Worm (Caenorhabditis elegans) whole organism, mixed stage, embryonic: Measurements from ENCODE around the gene lmbr-1.

Experiments
- bed-3 ChIP-seq: fragments of 200-800 bp; sonication (Bioruptor generic); optimal IDR thresholded peaks from 3 replicates; lab custom pipeline; 2018; ENCODE audit warnings: mild to moderate bottlenecking, missing genetic modification characterization, moderate library complexity, missing compliant biosample characterization
- ceh-83 ChIP-seq: fragments of 200-800 bp; sonication (Bioruptor generic); optimal IDR thresholded peaks from 2 replicates; lab custom pipeline; 2018; ENCODE audit warnings: mild to moderate bottlenecking, missing genetic modification characterization, missing compliant biosample characterization
- ces-1 ChIP-seq: fragments of 150-350 bp; optimal IDR thresholded peaks from 2 replicates; lab custom pipeline; 2014; ENCODE audit warnings: missing biosample characterization, missing genetic modification reagents, missing genetic modification characterization
- elt-3 ChIP-seq: fragments of 150-350 bp; optimal IDR thresholded peaks from 2 replicates; lab custom pipeline; 2014; ENCODE audit warnings: missing biosample characterization, missing genetic modification characterization
- flh-1 ChIP-seq: fragments of 200-800 bp; sonication (Bioruptor generic); optimal IDR thresholded peaks from 2 replicates; lab custom pipeline; 2018; ENCODE audit warnings: mild to moderate bottlenecking, missing genetic modification characterization, moderate library complexity, missing compliant biosample characterization
- lin-32 ChIP-seq: fragments of 200-800 bp; sonication (Bioruptor generic); optimal IDR thresholded peaks from 2 replicates; lab custom pipeline; 2018; ENCODE audit warnings: mild to moderate bottlenecking, missing genetic modification characterization, missing compliant biosample characterization
- mab-5 ChIP-seq: fragments of 150-350 bp; optimal IDR thresholded peaks from 2 replicates; lab custom pipeline; 2014; ENCODE audit warnings: missing biosample characterization, missing genetic modification characterization
- nhr-12 ChIP-seq: fragments of 150-350 bp; optimal IDR thresholded peaks from 2 replicates; lab custom pipeline; 2014; ENCODE audit warnings: missing biosample characterization, missing genetic modification characterization
- nhr-237 ChIP-seq: fragments of 150-350 bp; optimal IDR thresholded peaks from 2 replicates; lab custom pipeline; 2014; ENCODE audit warnings: missing biosample characterization, missing genetic modification characterization
- nhr-28 ChIP-seq: fragments of 150-350 bp; optimal IDR thresholded peaks from 2 replicates; lab custom pipeline; 2014; ENCODE audit warnings: missing biosample characterization, missing genetic modification characterization
- pha-4 ChIP-seq: fragments of 150-350 bp; optimal IDR thresholded peaks from 2 replicates; lab custom pipeline; 2018; ENCODE audit warnings: missing biosample characterization, missing genetic modification reagents, missing genetic modification characterization
- snpc-4 ChIP-seq: fragments of 150-350 bp; optimal IDR thresholded peaks from 2 replicates; lab custom pipeline; 2014; ENCODE audit warnings: missing biosample characterization, missing genetic modification characterization
- sptf-1 ChIP-seq: sonication (generic microtip); optimal IDR thresholded peaks from 2 replicates; lab custom pipeline; 2017; ENCODE audit warnings: mild to moderate bottlenecking, missing genetic modification characterization, moderate library complexity, missing compliant biosample characterization
- unc-39 ChIP-seq: fragments of 150-350 bp; optimal IDR thresholded peaks from 2 replicates; lab custom pipeline; 2014; ENCODE audit warnings: missing biosample characterization, missing genetic modification characterization

ce11 chrIII:8401887-8402286 lies 29.8 kb downstream of the lmbr-1 start, which contains the start of gene lap-1:
- TF ChIP-seq elt-3 (tag; lab: Kevin White, UChicago) = no peak
- no peak for TF ChIP-seq snpc-4 (tag; lab: Kevin White, UChicago)
- TF ChIP-seq sptf-1 = no peak
- no peak for TF ChIP-seq ceh-83 (GFP tag; lab: Kevin White, UChicago)
- TF ChIP-seq nhr-12 (tag; lab: Kevin White, UChicago) = no peak
- TF ChIP-seq lin-32 (GFP tag; lab: Kevin White, UChicago) = no peak
- TF ChIP-seq nhr-237 = no peak
- no peak for TF ChIP-seq flh-1 (GFP tag; lab: Kevin White, UChicago)
- TF ChIP-seq bed-3 (GFP tag; lab: Kevin White, UChicago) = no peak
- TF ChIP-seq pha-4 (tag; lab: Kevin White, UChicago) = no peak
- TF ChIP-seq ces-1 (GFP tag; lab: Kevin White, UChicago) = no peak
- TF ChIP-seq unc-39 = no peak
- no peak for TF ChIP-seq mab-5 (tag; lab: Kevin White, UChicago)
- no peak for TF ChIP-seq nhr-28 (tag; lab: Kevin White, UChicago)
